Worm (Caenorhabditis elegans) whole organism, midembryonic: ENCODE measurements around the gene M7.12.

ENCODE experiments used
- T22C8.4 ChIP-seq: fragments of 200-800 bp; sonication (Bioruptor generic); IDR thresholded peaks from 2 replicates; pipeline ENCODE4 v1.3.6; 2022; ENCODE audit warnings: missing genetic modification characterization, missing compliant biosample characterization
- cog-1 ChIP-seq: sonication (generic microtip); optimal IDR thresholded peaks from 2 replicates; lab custom pipeline; 2016; ENCODE audit warnings: missing genetic modification characterization, missing compliant biosample characterization
- flt-1 ChIP-seq: fragments of 200-800 bp; sonication (Bioruptor generic); IDR thresholded peaks from 2 replicates; pipeline ENCODE4 v1.3.6; 2022; ENCODE audit warnings: missing genetic modification characterization, missing compliant biosample characterization
- med-1 ChIP-seq: sonication (generic microtip); optimal IDR thresholded peaks from 2 replicates; lab custom pipeline; 2017; ENCODE audit warnings: missing genetic modification characterization, mild to moderate bottlenecking, missing compliant biosample characterization, antibody characterized with exemption, missing genetic modification reagents; ENCODE audit not compliant: insufficient read depth
- ztf-23 ChIP-seq: fragments of 200-800 bp; sonication (Bioruptor generic); IDR thresholded peaks from 2 replicates; pipeline ENCODE4 v1.3.6; 2022; ENCODE audit warnings: missing genetic modification reagents, missing genetic modification characterization, missing compliant biosample characterization

ce11 chrIV:11100271-11100670 is 2.5 kb upstream of the M7.12 start, which contains the start of gene str-3:
- no peak for TF ChIP-seq T22C8.4 (GFP tag; lab: Robert Waterston, UW)
- no peak for TF ChIP-seq ztf-23 (GFP tag; lab: Robert Waterston, UW)
- no peak for TF ChIP-seq flt-1 (GFP tag; lab: Robert Waterston, UW)
- TF ChIP-seq med-1: no peak
- no peak for TF ChIP-seq cog-1
